Worm (Caenorhabditis elegans) whole organism, L3 larva: ENCODE data around the gene dars-2.

Experiments
- egl-27 ChIP-seq: sonication (generic microtip); optimal IDR thresholded peaks from 4 replicates; lab custom pipeline; 2017; ENCODE audit warnings: missing biosample characterization, missing genetic modification reagents, missing genetic modification characterization
- mdl-1 ChIP-seq: fragments of 150-350 bp; optimal IDR thresholded peaks from 2 replicates; lab custom pipeline; 2014; ENCODE audit warnings: missing biosample characterization, missing genetic modification characterization
- tbx-2 ChIP-seq: sonication (generic microtip); optimal IDR thresholded peaks from 2 replicates; lab custom pipeline; 2016; ENCODE audit warnings: mild to moderate bottlenecking, missing genetic modification characterization, missing compliant biosample characterization

DNA sequence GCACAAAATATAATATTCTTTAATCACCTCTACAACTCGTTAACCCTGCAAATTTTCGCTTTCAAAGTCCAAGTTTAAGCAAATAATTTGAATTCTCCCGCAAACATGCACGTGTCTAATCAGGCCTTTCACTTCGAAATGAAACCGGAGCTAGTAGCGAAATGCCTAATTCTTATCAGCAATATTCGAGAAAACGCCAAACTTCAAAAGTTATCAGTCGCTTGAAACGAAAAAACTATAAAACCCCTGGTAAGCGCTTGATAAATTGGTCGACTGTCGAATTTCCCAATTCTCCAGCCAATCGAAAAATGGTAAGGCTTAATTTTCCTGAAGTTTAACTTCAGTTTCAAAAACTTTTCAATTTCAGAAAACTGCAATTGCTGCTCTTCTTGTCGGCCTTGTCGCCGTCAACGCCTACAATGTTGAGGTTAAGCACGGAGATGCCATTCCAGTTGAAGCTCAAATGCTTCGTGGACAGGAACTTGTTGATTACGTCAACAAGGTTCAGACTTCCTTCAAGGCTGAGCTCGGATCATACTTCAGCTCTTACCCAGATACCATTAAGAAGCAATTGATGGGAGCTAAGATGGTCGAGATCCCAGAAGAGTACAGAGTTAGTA is 45.6 kb upstream of the dars-2 start, which contains the start of gene cpr-9:
- no peak for TF ChIP-seq egl-27 (tag; lab: Kevin White, UChicago)
- TF ChIP-seq tbx-2 = no peak
- no peak for TF ChIP-seq mdl-1 (tag; lab: Kevin White, UChicago)
